Fruit fly (Drosophila melanogaster): ENCODE data around the gene Inx2.

Inx2 gene

dm6 chrX:6993753-6994152 is 4.7 kb upstream of the Inx2 start (continued):
- TF ChIP-seq CG6813 (GFP tag; optimal IDR thresholded peaks at IDR 0.05) (peak; percentile 50), NC2β (GFP tag; optimal IDR thresholded peaks at IDR 0.05) (peak; percentile 72), D (optimal IDR thresholded peaks at IDR 0.05) (no peak), D (GFP tag; optimal IDR thresholded peaks at IDR 0.05) (peak; percentile 41), CG4404 (GFP tag; IDR thresholded peaks at IDR 0.05) (peak; percentile 47), bigmax (GFP tag; optimal IDR thresholded peaks at IDR 0.05) (no peak), CG10321 (GFP tag; IDR thresholded peaks at IDR 0.05) (no peak), CG11247 (GFP tag; IDR thresholded peaks at IDR 0.05) (peak; percentile 59), Pdp1 (GFP tag; optimal IDR thresholded peaks at IDR 0.05) (peak; percentile 10 to 64), Jarid2 (GFP tag; optimal IDR thresholded peaks at IDR 0.05) (no peak), CG2875 (GFP tag; optimal IDR thresholded peaks at IDR 0.05) (peak; percentile 49), CG7745 (tag; optimal IDR thresholded peaks at IDR 0.05) (no peak), Blimp-1 (GFP tag; optimal IDR thresholded peaks at IDR 0.05) (peak; percentile 63), Meics (GFP tag; optimal IDR thresholded peaks at IDR 0.05) (peak; percentile 70), zen (tag; optimal IDR thresholded peaks at IDR 0.05) (peak; percentile 56), Hmx (GFP tag; optimal IDR thresholded peaks at IDR 0.05) (no peak), CG18011 (GFP tag; optimal IDR thresholded peaks at IDR 0.05) (peak; percentile 21), CG12104 (GFP tag; optimal IDR thresholded peaks at IDR 0.05) (peak; percentile 35), ase (GFP tag; IDR thresholded peaks at IDR 0.05) (peak; percentile 75; the same call in 2 of the 3 replicates), CG13624 (GFP tag; optimal IDR thresholded peaks at IDR 0.05) (peak; percentile 77), fd3F (GFP tag; optimal IDR thresholded peaks at IDR 0.05) (peak; percentile 35), Gsc (GFP tag; IDR thresholded peaks at IDR 0.05) (peak; percentile 39; the same call in 1 of the 2 replicates), Usf (GFP tag; optimal IDR thresholded peaks at IDR 0.05) (peak; percentile 27), mld (GFP tag; IDR thresholded peaks at IDR 0.05; ENCODE audit: partially characterized antibody) (no peak), CG10543 (GFP tag; optimal IDR thresholded peaks at IDR 0.05) (peak; percentile 67), seq (GFP tag; IDR thresholded peaks at IDR 0.05) (peak; percentile 76), vnd (GFP tag; IDR thresholded peaks at IDR 0.05; ENCODE audit: partially characterized antibody) (no peak), Trl (optimal IDR thresholded peaks at IDR 0.05) (peak in 1 of 2 experiments; percentile 35), Trl (GFP tag; optimal IDR thresholded peaks at IDR 0.05) (peak; percentile 46), stc (GFP tag; IDR thresholded peaks at IDR 0.05) (peak; percentile 79), CG6175 (GFP tag; IDR thresholded peaks at IDR 0.05) (peak; percentile 62; the same call in 2 of the 3 replicates), dpn (GFP tag; optimal IDR thresholded peaks at IDR 0.05) (peak; percentile 70 to 73), CG7987 (GFP tag; optimal IDR thresholded peaks at IDR 0.05) (peak; percentile 60), odd (GFP tag; optimal IDR thresholded peaks at IDR 0.05) (peak; percentile 32), otp (GFP tag; IDR thresholded peaks at IDR 0.05) (peak; percentile 82; the same call in 2 of the 3 replicates), CG11696 (GFP tag; IDR thresholded peaks at IDR 0.05) (peak; percentile 57; the same call in 1 of the 2 replicates), CG1529 (GFP tag; optimal IDR thresholded peaks at IDR 0.05) (peak; percentile 44), CG31388 (GFP tag; optimal IDR thresholded peaks at IDR 0.05) (peak; percentile 59), bab2 (GFP tag; optimal IDR thresholded peaks at IDR 0.05) (peak; percentile 47), unpg (GFP tag; optimal IDR thresholded peaks at IDR 0.05) (peak; percentile 68), abd-A (tag; optimal IDR thresholded peaks at IDR 0.05) (no peak), CG11456 (GFP tag; IDR thresholded peaks at IDR 0.05) (peak; percentile 81; the same call in 2 of the 3 replicates), ato (GFP tag; IDR thresholded peaks at IDR 0.05; ENCODE audit: partially characterized antibody) (no peak), z (GFP tag; IDR thresholded peaks at IDR 0.05) (peak; percentile 58; the same call in 1 of the 3 replicates), usp (GFP tag; optimal IDR thresholded peaks at IDR 0.05) (no peak), BEAF-32 (GFP tag; optimal IDR thresholded peaks at IDR 0.05) (no peak), emc (GFP tag; optimal IDR thresholded peaks at IDR 0.05) (peak; percentile 1), lilli (GFP tag; optimal IDR thresholded peaks at IDR 0.05) (peak; percentile 75), CG2202 (tag; optimal IDR thresholded peaks at IDR 0.05) (no peak), disco-r (GFP tag; optimal IDR thresholded peaks at IDR 0.05) (no peak), Sox102F (GFP tag; optimal IDR thresholded peaks at IDR 0.05) (peak; percentile 76)
